Worm (Caenorhabditis elegans): ENCODE data around the gene hmg-1.2.

- TF ChIP-seq ZK337.2 (GFP tag; IDR thresholded peaks at IDR 0.05) (no peak), zfp-2 (tag; optimal IDR thresholded peaks at IDR 0.05) (no peak), nhr-237 (tag; optimal IDR thresholded peaks at IDR 0.05) (no peak), F49E8.2 (tag; optimal IDR thresholded peaks at IDR 0.05; ENCODE audit: borderline replicate concordance) (no peak), T26A8.4 (GFP tag; IDR thresholded peaks at IDR 0.05) (no peak), ceh-82 (tag; optimal IDR thresholded peaks at IDR 0.05) (no peak), nhr-76 (tag; optimal IDR thresholded peaks at IDR 0.05) (no peak), egl-27 (tag; optimal IDR thresholded peaks at IDR 0.05) (no peak), ceh-20 (GFP tag; IDR thresholded peaks at IDR 0.05) (no peak), ztf-11 (tag; optimal IDR thresholded peaks at IDR 0.05) (no peak), snpc-1.2 (GFP tag; IDR thresholded peaks at IDR 0.05) (no peak), lim-7 (GFP tag; IDR thresholded peaks at IDR 0.05) (no peak), hlh-30 (tag; optimal IDR thresholded peaks at IDR 0.05; ENCODE audit: insufficient read depth) (no peak)
Observed at ce11 chrIII:6331211-6331782, 51.1 kb downstream of the hmg-1.2 start, which contains the start of gene C56G2.4.

Data from whole organism, L4 larva.